Worm (Caenorhabditis elegans) whole organism, young adult: ENCODE data around the gene C05D11.5.

Experiments
- B0019.2 ChIP-seq: fragments of 200-800 bp; sonication (Bioruptor generic); conservative IDR thresholded peaks from 2 replicates; pipeline ENCODE4 v1.3.6; 2022; ENCODE audit warnings: missing genetic modification reagents, missing genetic modification characterization, missing compliant biosample characterization
- B0336.3 ChIP-seq: fragments of 200-800 bp; sonication (Bioruptor generic); IDR thresholded peaks from 2 replicates; pipeline ENCODE4 v1.3.6; 2022; ENCODE audit warnings: missing genetic modification characterization, missing compliant biosample characterization
- C06A6.2 ChIP-seq: fragments of 200-800 bp; sonication (Bioruptor generic); conservative IDR thresholded peaks from 2 replicates; pipeline ENCODE4 v1.3.6; 2022; ENCODE audit warnings: missing genetic modification characterization, missing compliant biosample characterization
- D2030.7 ChIP-seq: fragments of 200-800 bp; sonication (Bioruptor generic); IDR thresholded peaks from 2 replicates; pipeline ENCODE4 v1.3.6; 2022; ENCODE audit warnings: missing genetic modification reagents, missing genetic modification characterization, missing compliant biosample characterization
- F23B12.7 ChIP-seq: sonication (generic microtip); optimal IDR thresholded peaks from 2 replicates; lab custom pipeline; 2017; ENCODE audit warnings: missing genetic modification characterization, mild to moderate bottlenecking, missing compliant biosample characterization, antibody characterized with exemption, moderate library complexity; ENCODE audit not compliant: insufficient read depth
- F33H1.4 ChIP-seq: fragments of 200-800 bp; sonication (Bioruptor generic); IDR thresholded peaks from 2 replicates; pipeline ENCODE4 v1.3.6; 2022; ENCODE audit warnings: missing genetic modification reagents, missing genetic modification characterization, missing compliant biosample characterization
- F52B5.7 ChIP-seq: sonication (generic microtip); optimal IDR thresholded peaks from 2 replicates; lab custom pipeline; 2016; ENCODE audit warnings: mild to moderate bottlenecking, missing genetic modification characterization, missing compliant biosample characterization
- K12H6.12 ChIP-seq: fragments of 200-800 bp; sonication (Bioruptor generic); optimal IDR thresholded peaks from 2 replicates; lab custom pipeline; 2018; ENCODE audit warnings: mild to moderate bottlenecking, missing genetic modification characterization, missing compliant biosample characterization
- Y67H2A.10 ChIP-seq: fragments of 200-800 bp; sonication (Bioruptor generic); conservative IDR thresholded peaks from 2 replicates; pipeline ENCODE4 v1.3.6; 2022; ENCODE audit warnings: missing genetic modification reagents, missing genetic modification characterization, missing compliant biosample characterization
- Y95B8A.8 ChIP-seq: fragments of 200-800 bp; sonication (Bioruptor generic); IDR thresholded peaks from 2 replicates; pipeline ENCODE4 v1.3.6; 2022; ENCODE audit warnings: missing genetic modification reagents, missing genetic modification characterization, missing compliant biosample characterization
- ZK185.1 ChIP-seq: sonication (generic microtip); optimal IDR thresholded peaks from 2 replicates; lab custom pipeline; 2016; ENCODE audit warnings: mild to moderate bottlenecking, missing genetic modification characterization, missing compliant biosample characterization; ENCODE audit not compliant: poor library complexity, severe bottlenecking
- aptf-2 ChIP-seq: fragments of 200-800 bp; sonication (Bioruptor generic); conservative IDR thresholded peaks from 2 replicates; pipeline ENCODE4 v1.3.6; 2022; ENCODE audit warnings: missing genetic modification reagents, missing genetic modification characterization, missing compliant biosample characterization
- aptf-3 ChIP-seq: fragments of 200-800 bp; sonication (Bioruptor generic); IDR thresholded peaks from 2 replicates; pipeline ENCODE4 v1.3.6; 2022; ENCODE audit warnings: missing genetic modification characterization, missing compliant biosample characterization
- attf-5 ChIP-seq: fragments of 200-800 bp; sonication (Bioruptor generic); optimal IDR thresholded peaks from 2 replicates; lab custom pipeline; 2018; ENCODE audit warnings: mild to moderate bottlenecking, missing genetic modification characterization, missing compliant biosample characterization
- ceh-100 ChIP-seq: fragments of 200-800 bp; sonication (Bioruptor generic); IDR thresholded peaks from 2 replicates; pipeline ENCODE4 v1.3.6; 2022; ENCODE audit warnings: missing genetic modification reagents, missing genetic modification characterization, missing compliant biosample characterization
- ceh-58 ChIP-seq: fragments of 200-800 bp; sonication (Bioruptor generic); IDR thresholded peaks from 2 replicates; pipeline ENCODE4 v1.3.6; 2022; ENCODE audit warnings: missing genetic modification characterization, missing compliant biosample characterization
- ceh-91 ChIP-seq: fragments of 200-800 bp; sonication (Bioruptor generic); IDR thresholded peaks from 2 replicates; pipeline ENCODE4 v1.3.6; 2022; ENCODE audit warnings: missing genetic modification reagents, missing genetic modification characterization, missing compliant biosample characterization
- die-1 ChIP-seq: sonication (generic microtip); optimal IDR thresholded peaks from 2 replicates; lab custom pipeline; 2016; ENCODE audit warnings: missing genotype, mild to moderate bottlenecking, missing genetic modification characterization, missing compliant biosample characterization
- dox-1 ChIP-seq: fragments of 200-800 bp; sonication (Bioruptor generic); IDR thresholded peaks from 2 replicates; pipeline ENCODE4 v1.3.6; 2022; ENCODE audit warnings: missing genetic modification reagents, missing genetic modification characterization, missing compliant biosample characterization
- dpl-1 ChIP-seq: fragments of 150-350 bp; optimal IDR thresholded peaks from 2 replicates; lab custom pipeline; 2014; ENCODE audit warnings: missing biosample characterization, missing genetic modification reagents, missing genetic modification characterization
- egl-44 ChIP-seq: fragments of 200-800 bp; sonication (Bioruptor generic); IDR thresholded peaks from 2 replicates; pipeline ENCODE4 v1.3.6; 2022; ENCODE audit warnings: missing genetic modification reagents, missing genetic modification characterization, missing compliant biosample characterization
- egrh-3 ChIP-seq: fragments of 200-800 bp; sonication (Bioruptor generic); IDR thresholded peaks from 2 replicates; pipeline ENCODE4 v1.3.6; 2022; ENCODE audit warnings: missing genetic modification reagents, missing genetic modification characterization, missing compliant biosample characterization
- ekl-4 ChIP-seq: fragments of 200-800 bp; sonication (Bioruptor generic); IDR thresholded peaks from 2 replicates; pipeline ENCODE4 v1.3.6; 2022; ENCODE audit warnings: missing genetic modification reagents, missing genetic modification characterization, missing compliant biosample characterization
- hlh-12 ChIP-seq: sonication (generic microtip); optimal IDR thresholded peaks from 2 replicates; lab custom pipeline; 2016; ENCODE audit warnings: missing genetic modification characterization, missing compliant biosample characterization
- hlh-26 ChIP-seq: fragments of 200-800 bp; sonication (Bioruptor generic); conservative IDR thresholded peaks from 2 replicates; pipeline ENCODE4 v1.3.6; 2022; ENCODE audit warnings: missing genetic modification reagents, missing genetic modification characterization, missing compliant biosample characterization
- hmg-1.2 ChIP-seq: fragments of 200-800 bp; sonication (Bioruptor generic); IDR thresholded peaks from 2 replicates; pipeline ENCODE4 v1.3.6; 2022; ENCODE audit warnings: missing genetic modification reagents, missing genetic modification characterization, missing compliant biosample characterization
- hsf-1 ChIP-seq: fragments of 200-800 bp; sonication (Bioruptor generic); IDR thresholded peaks from 2 replicates; pipeline ENCODE4 v1.3.6; 2022; ENCODE audit warnings: missing genetic modification reagents, missing genetic modification characterization, missing compliant biosample characterization
- lin-40 ChIP-seq: sonication (generic microtip); optimal IDR thresholded peaks from 2 replicates; lab custom pipeline; 2016; ENCODE audit warnings: missing genetic modification characterization, mild to moderate bottlenecking, missing compliant biosample characterization, missing genotype, missing genetic modification reagents
- lsl-1 ChIP-seq: fragments of 200-800 bp; sonication (Bioruptor generic); optimal IDR thresholded peaks from 2 replicates; lab custom pipeline; 2018; ENCODE audit warnings: mild to moderate bottlenecking, missing genetic modification characterization, moderate library complexity, missing compliant biosample characterization
- madf-10 ChIP-seq: sonication (generic microtip); optimal IDR thresholded peaks from 2 replicates; lab custom pipeline; 2016; ENCODE audit warnings: mild to moderate bottlenecking, missing genetic modification characterization, missing compliant biosample characterization
- madf-3 ChIP-seq: fragments of 200-800 bp; sonication (Bioruptor generic); IDR thresholded peaks from 2 replicates; pipeline ENCODE4 v1.3.6; 2022; ENCODE audit warnings: missing genetic modification reagents, missing genetic modification characterization, missing compliant biosample characterization
- madf-6 ChIP-seq: fragments of 200-800 bp; sonication (Bioruptor generic); IDR thresholded peaks from 2 replicates; pipeline ENCODE4 v1.3.6; 2022; ENCODE audit warnings: missing genetic modification reagents, missing genetic modification characterization, missing compliant biosample characterization
- mcd-1 ChIP-seq: fragments of 200-800 bp; sonication (Bioruptor generic); IDR thresholded peaks from 2 replicates; pipeline ENCODE4 v1.3.6; 2022; ENCODE audit warnings: missing genetic modification reagents, missing genetic modification characterization, missing compliant biosample characterization
- mxl-1 ChIP-seq: sonication (generic microtip); optimal IDR thresholded peaks from 2 replicates; lab custom pipeline; 2016; ENCODE audit warnings: missing genetic modification characterization, missing compliant biosample characterization
- nhr-80 ChIP-seq: sonication (generic microtip); optimal IDR thresholded peaks from 2 replicates; lab custom pipeline; 2016; ENCODE audit warnings: missing genetic modification characterization, missing compliant biosample characterization
- pbrm-1 ChIP-seq: fragments of 200-800 bp; sonication (Bioruptor generic); IDR thresholded peaks from 2 replicates; pipeline ENCODE4 v1.3.6; 2022; ENCODE audit warnings: missing genetic modification reagents, missing genetic modification characterization, missing compliant biosample characterization
- pha-4 ChIP-seq: fragments of 150-350 bp; sonication (generic microtip); optimal IDR thresholded peaks from 2 replicates; lab custom pipeline; 2014; ENCODE audit warnings: missing biosample characterization, missing genetic modification reagents, missing genetic modification characterization
- rcor-1 ChIP-seq: fragments of 200-800 bp; sonication (Bioruptor generic); IDR thresholded peaks from 2 replicates; pipeline ENCODE4 v1.3.6; 2022; ENCODE audit warnings: missing genetic modification reagents, missing genetic modification characterization, missing compliant biosample characterization
- sdz-38 ChIP-seq: sonication (generic microtip); optimal IDR thresholded peaks from 2 replicates; lab custom pipeline; 2016; ENCODE audit warnings: missing genotype, missing genetic modification characterization, missing compliant biosample characterization
- snpc-1.3 ChIP-seq: sonication (generic microtip); optimal IDR thresholded peaks from 2 replicates; lab custom pipeline; 2017; ENCODE audit warnings: missing genetic modification characterization, mild to moderate bottlenecking, missing compliant biosample characterization, antibody characterized with exemption, moderate library complexity, missing genotype, missing genetic modification reagents; ENCODE audit not compliant: insufficient read depth
- snpc-3.4 ChIP-seq: sonication (generic microtip); optimal IDR thresholded peaks from 2 replicates; lab custom pipeline; 2017; ENCODE audit warnings: missing genetic modification characterization, mild to moderate bottlenecking, missing compliant biosample characterization, antibody characterized with exemption, moderate library complexity, missing genotype, missing genetic modification reagents
- somi-1 ChIP-seq: fragments of 200-800 bp; sonication (Bioruptor generic); optimal IDR thresholded peaks from 2 replicates; lab custom pipeline; 2018; ENCODE audit warnings: mild to moderate bottlenecking, missing genetic modification characterization, missing compliant biosample characterization
- tbx-9 ChIP-seq: sonication (generic microtip); optimal IDR thresholded peaks from 2 replicates; lab custom pipeline; 2016; ENCODE audit warnings: borderline replicate concordance, missing genetic modification characterization, inconsistent platforms, missing compliant biosample characterization
- tlf-1 ChIP-seq: fragments of 200-800 bp; sonication (Bioruptor generic); optimal IDR thresholded peaks from 2 replicates; lab custom pipeline; 2018; ENCODE audit warnings: mild to moderate bottlenecking, missing genetic modification characterization, missing compliant biosample characterization
- xnd-1 ChIP-seq: sonication (generic microtip); optimal IDR thresholded peaks from 2 replicates; lab custom pipeline; 2016; ENCODE audit warnings: missing genotype, missing genetic modification reagents, missing genetic modification characterization, missing compliant biosample characterization
- zfh-2 ChIP-seq: fragments of 200-800 bp; sonication (Bioruptor generic); conservative IDR thresholded peaks from 2 replicates; pipeline ENCODE4 v1.3.6; 2022; ENCODE audit warnings: missing genetic modification reagents, missing genetic modification characterization, missing compliant biosample characterization
- ztf-18 ChIP-seq: sonication (generic microtip); optimal IDR thresholded peaks from 2 replicates; lab custom pipeline; 2016; ENCODE audit warnings: missing genotype, mild to moderate bottlenecking, missing genetic modification characterization, missing compliant biosample characterization
- ztf-22 ChIP-seq: fragments of 200-800 bp; sonication (Bioruptor generic); optimal IDR thresholded peaks from 2 replicates; lab custom pipeline; 2018; ENCODE audit warnings: mild to moderate bottlenecking, missing genetic modification characterization, moderate library complexity, missing compliant biosample characterization

C05D11.5 gene

ce11 chrIII:6453665-6454064 lies 41.9 kb upstream of the C05D11.5 start (continued):
- peak; percentile 36 for TF ChIP-seq tlf-1 (GFP tag; lab: Kevin White, UChicago)
- TF ChIP-seq madf-10 (tag; lab: Kevin White, UChicago), result no peak
- no peak for TF ChIP-seq ztf-22
- no peak for TF ChIP-seq hsf-1 (GFP tag; lab: Robert Waterston, UW)
- TF ChIP-seq lin-40, result peak; percentile 52
- TF ChIP-seq snpc-3.4 (tag; lab: Kevin White, UChicago), result peak; percentile 73
- TF ChIP-seq dpl-1, result peak; percentile 49
- peak; percentile 34; the same call in 1 of the 2 replicates for TF ChIP-seq ceh-100 (GFP tag; lab: Robert Waterston, UW)
- peak; percentile 76 for TF ChIP-seq pbrm-1
- peak; percentile 9 for TF ChIP-seq somi-1 (GFP tag; lab: Kevin White, UChicago)
- TF ChIP-seq dox-1 (GFP tag; lab: Robert Waterston, UW), result peak; percentile 91
- TF ChIP-seq madf-6, result peak; percentile 55; the same call in 1 of the 2 replicates
- TF ChIP-seq B0336.3 (GFP tag; lab: Robert Waterston, UW), result peak; percentile 62
- no peak for TF ChIP-seq hlh-26
- TF ChIP-seq D2030.7 (GFP tag; lab: Robert Waterston, UW), result peak; percentile 67
- peak; percentile 75 for TF ChIP-seq ZK185.1 (tag; lab: Kevin White, UChicago)
- peak; percentile 68; the same call in 1 of the 2 replicates for TF ChIP-seq hmg-1.2
- peak; percentile 49 for TF ChIP-seq F23B12.7 (tag; lab: Kevin White, UChicago)
- TF ChIP-seq Y67H2A.10 (GFP tag; lab: Robert Waterston, UW), result 0 out of 2 replicates have a peak, but pooled peaks have one; percentile 43
- peak; percentile 85 for TF ChIP-seq rcor-1 (GFP tag; lab: Robert Waterston, UW)
- TF ChIP-seq ceh-91 (GFP tag; lab: Robert Waterston, UW), result peak; percentile 55; the same call in 1 of the 2 replicates
- TF ChIP-seq xnd-1 (tag; lab: Kevin White, UChicago), result no peak
- TF ChIP-seq pha-4 (tag; lab: Kevin White, UChicago), result peak; percentile 44
- TF ChIP-seq Y95B8A.8 (GFP tag; lab: Robert Waterston, UW), result 0 out of 2 replicates have a peak, but pooled peaks have one; percentile 47
- TF ChIP-seq snpc-1.3 (tag; lab: Kevin White, UChicago), result peak; percentile 28
- TF ChIP-seq die-1 (tag; lab: Kevin White, UChicago), result peak; percentile 53
- peak; percentile 88 for TF ChIP-seq zfh-2 (GFP tag; lab: Robert Waterston, UW)
- TF ChIP-seq tbx-9 (tag; lab: Kevin White, UChicago), result no peak
- peak; percentile 94 for TF ChIP-seq ztf-18
- TF ChIP-seq ekl-4 (GFP tag; lab: Robert Waterston, UW), result no peak
- peak; percentile 98 for TF ChIP-seq attf-5 (GFP tag; lab: Kevin White, UChicago)
- peak; percentile 43; the same call in 1 of the 2 replicates for TF ChIP-seq egrh-3 (GFP tag; lab: Robert Waterston, UW)
- TF ChIP-seq nhr-80 (tag; lab: Kevin White, UChicago), result peak; percentile 82
- peak; percentile 65 for TF ChIP-seq lsl-1 (GFP tag; lab: Kevin White, UChicago)
- TF ChIP-seq F33H1.4, result peak; percentile 57; the same call in 1 of the 2 replicates
- 0 out of 2 replicates have a peak, but pooled peaks have one; percentile 39 for TF ChIP-seq madf-3 (GFP tag; lab: Robert Waterston, UW)
- TF ChIP-seq, all 124 proteins: peak for 44

- TF ChIP-seq hlh-12 (tag; lab: Kevin White, UChicago), result no peak
- no peak for TF ChIP-seq egl-44
- no peak for TF ChIP-seq aptf-3 (GFP tag; lab: Robert Waterston, UW)
- TF ChIP-seq B0336.3 (GFP tag; lab: Robert Waterston, UW), result no peak
- no peak for TF ChIP-seq ZK185.1 (tag; lab: Kevin White, UChicago)
- TF ChIP-seq snpc-1.3 (tag; lab: Kevin White, UChicago), result no peak
- no peak for TF ChIP-seq ztf-18
- no peak for TF ChIP-seq ekl-4 (GFP tag; lab: Robert Waterston, UW)
- TF ChIP-seq mcd-1 (GFP tag; lab: Robert Waterston, UW), result peak; percentile 33; the same call in 1 of the 2 replicates
- no peak for TF ChIP-seq sdz-38
- TF ChIP-seq mxl-1 (tag; lab: Kevin White, UChicago), result no peak
- no peak for TF ChIP-seq B0019.2 (GFP tag; lab: Robert Waterston, UW)
- TF ChIP-seq K12H6.12 (tag; lab: Kevin White, UChicago), result no peak
- no peak for TF ChIP-seq aptf-2 (GFP tag; lab: Robert Waterston, UW)
- TF ChIP-seq madf-6, result 0 out of 2 replicates have a peak, but pooled peaks have one; percentile 34
- no peak for TF ChIP-seq F52B5.7 (tag; lab: Kevin White, UChicago)
- no peak for TF ChIP-seq C06A6.2 (GFP tag; lab: Robert Waterston, UW)
- TF ChIP-seq ceh-58 (GFP tag; lab: Robert Waterston, UW), result no peak
These were observed 40.9 kb upstream of the C05D11.5 start for ce11 chrIII:6452683-6453082.
